Fruit fly (Drosophila melanogaster) whole organism, embryonic: ENCODE measurements around the gene BthD.

Experiments
- Atf-2 ChIP-seq: fragments of 200-800 bp; sonication (Bioruptor generic); optimal IDR thresholded peaks from 2 replicates; lab custom pipeline; 2016; ENCODE audit warnings: missing biosample characterization, missing genetic modification characterization
- B-H2 ChIP-seq: fragments of 200-800 bp; sonication (Bioruptor generic); optimal IDR thresholded peaks from 2 replicates; lab custom pipeline; 2018; ENCODE audit warnings: missing biosample characterization, mild to moderate bottlenecking, missing genetic modification characterization
- BEAF-32 ChIP-seq: fragments of 200-800 bp; sonication (Bioruptor generic); optimal IDR thresholded peaks from 3 replicates; lab custom pipeline; 2017; ENCODE audit warnings: missing biosample characterization, missing genetic modification characterization, mild to moderate bottlenecking, moderate library complexity, missing genetic modification reagents
- Blimp-1 ChIP-seq: fragments of 200-800 bp; sonication (Bioruptor generic); optimal IDR thresholded peaks from 3 replicates; lab custom pipeline; 2018; ENCODE audit warnings: missing biosample characterization, missing genetic modification characterization, mild to moderate bottlenecking, moderate library complexity, missing genetic modification reagents
- Bteb2 ChIP-seq: fragments of 200-800 bp; sonication (Bioruptor generic); optimal IDR thresholded peaks from 2 replicates; lab custom pipeline; 2016; ENCODE audit warnings: missing biosample characterization, missing genetic modification characterization
- CG10321 ChIP-seq: fragments of 200-800 bp; sonication (Bioruptor generic); IDR thresholded peaks from 2 replicates; pipeline ENCODE4 v1.3.6; 2022; ENCODE audit warnings: missing biosample characterization, missing genetic modification characterization
- CG10959 ChIP-seq: fragments of 200-800 bp; sonication (Bioruptor generic); IDR thresholded peaks from 2 replicates; pipeline ENCODE4 v1.3.6; 2022; ENCODE audit warnings: missing biosample characterization, missing genetic modification characterization
- CG11398 ChIP-seq: fragments of 200-800 bp; sonication (Bioruptor generic); optimal IDR thresholded peaks from 2 replicates; lab custom pipeline; 2016; ENCODE audit warnings: missing biosample characterization, missing genetic modification characterization
- CG12744 ChIP-seq: fragments of 200-800 bp; sonication (Bioruptor generic); optimal IDR thresholded peaks from 2 replicates; lab custom pipeline; 2016; ENCODE audit warnings: missing biosample characterization, missing genetic modification characterization
- CG16779 ChIP-seq: fragments of 200-800 bp; sonication (Bioruptor generic); IDR thresholded peaks from 2 replicates; pipeline ENCODE4 v1.3.6; 2022; ENCODE audit warnings: missing biosample characterization, missing genetic modification characterization
- CG16815 ChIP-seq: fragments of 200-800 bp; sonication (Bioruptor generic); optimal IDR thresholded peaks from 3 replicates; lab custom pipeline; 2017; ENCODE audit warnings: missing biosample characterization, mild to moderate bottlenecking, missing genetic modification characterization
- CG17328 ChIP-seq: fragments of 200-800 bp; sonication (Bioruptor generic); IDR thresholded peaks from 2 replicates; pipeline ENCODE4 v1.3.6; 2022; ENCODE audit warnings: missing biosample characterization, missing genetic modification characterization
- CG17361 ChIP-seq: fragments of 200-800 bp; sonication (Bioruptor generic); IDR thresholded peaks from 3 replicates; pipeline ENCODE4 v1.3.6; 2022; ENCODE audit warnings: missing biosample characterization, missing genetic modification characterization
- CG31388 ChIP-seq: fragments of 200-800 bp; sonication (Bioruptor generic); optimal IDR thresholded peaks from 2 replicates; lab custom pipeline; 2016; ENCODE audit warnings: missing biosample characterization, missing genetic modification characterization
- CG32767 ChIP-seq: fragments of 200-800 bp; sonication (Bioruptor generic); IDR thresholded peaks from 2 replicates; pipeline ENCODE4 v1.3.6; 2022; ENCODE audit warnings: missing biosample characterization, missing genetic modification characterization
- CG6683 ChIP-seq: fragments of 200-800 bp; sonication (Bioruptor generic); optimal IDR thresholded peaks from 2 replicates; lab custom pipeline; 2017; ENCODE audit warnings: missing biosample characterization, mild to moderate bottlenecking, missing genetic modification characterization, missing genetic modification reagents
- CG7271 ChIP-seq: fragments of 200-800 bp; sonication (Bioruptor generic); optimal IDR thresholded peaks from 2 replicates; lab custom pipeline; 2018; ENCODE audit warnings: missing biosample characterization, mild to moderate bottlenecking, missing genetic modification characterization, moderate library complexity
- CG8359 ChIP-seq: fragments of 200-800 bp; sonication (Bioruptor generic); optimal IDR thresholded peaks from 2 replicates; lab custom pipeline; 2017; ENCODE audit warnings: missing biosample characterization, mild to moderate bottlenecking, missing genetic modification characterization, borderline replicate concordance
- CG9437 ChIP-seq: fragments of 200-800 bp; sonication (Bioruptor generic); optimal IDR thresholded peaks from 2 replicates; lab custom pipeline; 2018; ENCODE audit warnings: missing biosample characterization, mild to moderate bottlenecking, missing genetic modification characterization
- CG9876 ChIP-seq: fragments of 200-800 bp; sonication (Bioruptor generic); optimal IDR thresholded peaks from 2 replicates; lab custom pipeline; 2016; ENCODE audit warnings: missing biosample characterization, missing genetic modification characterization
- Dbx ChIP-seq: fragments of 200-800 bp; sonication (Bioruptor generic); IDR thresholded peaks from 3 replicates; pipeline ENCODE4 v1.3.6; 2022; ENCODE audit warnings: missing biosample characterization, missing genetic modification characterization
- Dip2 ChIP-seq: fragments of 200-800 bp; sonication (Bioruptor generic); IDR thresholded peaks from 2 replicates; pipeline ENCODE4 v1.3.6; 2022; ENCODE audit warnings: missing biosample characterization, missing genetic modification characterization
- E2f1 ChIP-seq: fragments of 200-800 bp; sonication (Bioruptor generic); IDR thresholded peaks from 2 replicates; pipeline ENCODE4 v1.3.6; 2022; ENCODE audit warnings: missing biosample characterization, missing genetic modification characterization
- Ets65A ChIP-seq: fragments of 200-800 bp; sonication (Bioruptor generic); peaks from one replicate; lab custom pipeline; 2016; ENCODE audit warnings: missing biosample characterization, missing genetic modification characterization
- Gug ChIP-seq: fragments of 200-800 bp; sonication (Bioruptor generic); IDR thresholded peaks from 4 replicates; pipeline ENCODE4 v1.3.6; 2022; ENCODE audit warnings: missing biosample characterization, missing genetic modification characterization
- Hey ChIP-seq: fragments of 200-800 bp; sonication (Bioruptor generic); optimal IDR thresholded peaks from 3 replicates; lab custom pipeline; 2018; ENCODE audit warnings: missing biosample characterization, mild to moderate bottlenecking, missing genetic modification characterization
- HmgD ChIP-seq: fragments of 200-800 bp; sonication (Bioruptor generic); optimal IDR thresholded peaks from 3 replicates; lab custom pipeline; 2016; ENCODE audit warnings: missing biosample characterization, missing genetic modification characterization
- Hr78 ChIP-seq, 2 experiments: fragments of 200-800 bp in 1 of 2; fragments of >200 bp in 1 of 2; sonication (Bioruptor generic) in 1 of 2; optimal IDR thresholded peaks; 2 replicates each; lab custom pipeline; 2017 to 2019; ENCODE audit warnings: missing biosample characterization in 2 of 2, missing genetic modification characterization in 2 of 2, mild to moderate bottlenecking in 1 of 2, moderate library complexity in 1 of 2
- MTF-1 ChIP-seq: fragments of 200-800 bp; sonication (Bioruptor generic); optimal IDR thresholded peaks from 2 replicates; lab custom pipeline; 2018; ENCODE audit warnings: missing biosample characterization, mild to moderate bottlenecking, missing genetic modification characterization, borderline replicate concordance
- Mrtf ChIP-seq: fragments of 200-800 bp; sonication (Bioruptor generic); IDR thresholded peaks from 3 replicates; pipeline ENCODE4 v1.3.6; 2022; ENCODE audit warnings: missing biosample characterization, missing genetic modification characterization
- NC2β ChIP-seq: fragments of 200-800 bp; sonication (Bioruptor generic); optimal IDR thresholded peaks from 2 replicates; lab custom pipeline; 2016; ENCODE audit warnings: missing biosample characterization, missing genetic modification characterization
- NfI ChIP-seq: fragments of 200-800 bp; sonication (Bioruptor generic); optimal IDR thresholded peaks from 3 replicates; lab custom pipeline; 2018; ENCODE audit warnings: missing biosample characterization, mild to moderate bottlenecking, missing genetic modification characterization, moderate library complexity
- Pdp1 ChIP-seq, 2 experiments: fragments of 200-800 bp; sonication (Bioruptor generic); optimal IDR thresholded peaks; 3 replicates each; lab custom pipeline; 2016; ENCODE audit warnings: missing biosample characterization in 2 of 2, missing genetic modification characterization in 2 of 2, mild to moderate bottlenecking in 1 of 2, moderate library complexity in 1 of 2
- Ptx1 ChIP-seq: fragments of 200-800 bp; sonication (Bioruptor generic); IDR thresholded peaks from 2 replicates; pipeline ENCODE4 v1.3.6; 2022; ENCODE audit warnings: missing biosample characterization, missing genetic modification characterization
- ac ChIP-seq: fragments of 200-800 bp; sonication (Bioruptor generic); optimal IDR thresholded peaks from 3 replicates; lab custom pipeline; 2017; ENCODE audit warnings: missing biosample characterization, mild to moderate bottlenecking, missing genetic modification characterization
- al ChIP-seq: fragments of 200-800 bp; sonication (Bioruptor generic); IDR thresholded peaks from 2 replicates; pipeline ENCODE4 v1.3.6; 2022; ENCODE audit warnings: missing biosample characterization, missing genetic modification characterization
- az2 ChIP-seq: fragments of 200-800 bp; sonication (Bioruptor generic); optimal IDR thresholded peaks from 3 replicates; lab custom pipeline; 2016; ENCODE audit warnings: missing biosample characterization, missing genetic modification characterization
- bbx ChIP-seq: fragments of 200-800 bp; sonication (Bioruptor generic); IDR thresholded peaks from 2 replicates; pipeline ENCODE4 v1.3.6; 2022; ENCODE audit warnings: missing biosample characterization, missing genetic modification characterization; ENCODE audit not compliant: partially characterized antibody
- chinmo ChIP-seq: fragments of 200-800 bp; sonication (Bioruptor generic); IDR thresholded peaks from 4 replicates; pipeline ENCODE4 v1.3.6; 2022; ENCODE audit warnings: missing biosample characterization, missing genetic modification characterization; ENCODE audit not compliant: partially characterized antibody
- corto ChIP-seq: fragments of 200-800 bp; sonication (Bioruptor generic); optimal IDR thresholded peaks from 2 replicates; lab custom pipeline; 2016; ENCODE audit warnings: missing biosample characterization, mild to moderate bottlenecking, missing genetic modification characterization, moderate library complexity
- gt ChIP-seq: fragments of 200-800 bp; sonication (Bioruptor generic); IDR thresholded peaks from 2 replicates; pipeline ENCODE4 v1.3.6; 2022; ENCODE audit warnings: missing biosample characterization, missing genetic modification characterization
- ind ChIP-seq: fragments of 200-800 bp; sonication (Bioruptor generic); optimal IDR thresholded peaks from 3 replicates; lab custom pipeline; 2016; ENCODE audit warnings: missing biosample characterization, missing genetic modification characterization
- jumu ChIP-seq: fragments of 200-800 bp; sonication (Bioruptor generic); optimal IDR thresholded peaks from 3 replicates; lab custom pipeline; 2016; ENCODE audit warnings: missing biosample characterization, missing genetic modification characterization
- klu ChIP-seq: fragments of 200-800 bp; sonication (Bioruptor generic); IDR thresholded peaks from 2 replicates; pipeline ENCODE4 v1.3.6; 2022; ENCODE audit warnings: missing biosample characterization, missing genetic modification characterization
- nmo ChIP-seq: fragments of 200-800 bp; sonication (Bioruptor generic); optimal IDR thresholded peaks from 2 replicates; lab custom pipeline; 2018; ENCODE audit warnings: missing biosample characterization, mild to moderate bottlenecking, missing genetic modification characterization, moderate library complexity
- nom ChIP-seq: fragments of 200-800 bp; sonication (Bioruptor generic); optimal IDR thresholded peaks from 2 replicates; lab custom pipeline; 2017; ENCODE audit warnings: missing biosample characterization, missing genetic modification characterization, mild to moderate bottlenecking, moderate library complexity, missing genetic modification reagents
- ro ChIP-seq: fragments of 200-800 bp; sonication (Bioruptor generic); IDR thresholded peaks from 2 replicates; pipeline ENCODE4 v1.3.6; 2022; ENCODE audit warnings: missing biosample characterization, missing genetic modification characterization
- tgo ChIP-seq: fragments of 200-800 bp; sonication (Bioruptor generic); IDR thresholded peaks from 3 replicates; pipeline ENCODE4 v1.3.6; 2022; ENCODE audit warnings: missing biosample characterization, missing genetic modification characterization
- yki ChIP-seq: fragments of >200 bp; optimal IDR thresholded peaks from 3 replicates; lab custom pipeline; 2018

The BthD gene

DNA sequence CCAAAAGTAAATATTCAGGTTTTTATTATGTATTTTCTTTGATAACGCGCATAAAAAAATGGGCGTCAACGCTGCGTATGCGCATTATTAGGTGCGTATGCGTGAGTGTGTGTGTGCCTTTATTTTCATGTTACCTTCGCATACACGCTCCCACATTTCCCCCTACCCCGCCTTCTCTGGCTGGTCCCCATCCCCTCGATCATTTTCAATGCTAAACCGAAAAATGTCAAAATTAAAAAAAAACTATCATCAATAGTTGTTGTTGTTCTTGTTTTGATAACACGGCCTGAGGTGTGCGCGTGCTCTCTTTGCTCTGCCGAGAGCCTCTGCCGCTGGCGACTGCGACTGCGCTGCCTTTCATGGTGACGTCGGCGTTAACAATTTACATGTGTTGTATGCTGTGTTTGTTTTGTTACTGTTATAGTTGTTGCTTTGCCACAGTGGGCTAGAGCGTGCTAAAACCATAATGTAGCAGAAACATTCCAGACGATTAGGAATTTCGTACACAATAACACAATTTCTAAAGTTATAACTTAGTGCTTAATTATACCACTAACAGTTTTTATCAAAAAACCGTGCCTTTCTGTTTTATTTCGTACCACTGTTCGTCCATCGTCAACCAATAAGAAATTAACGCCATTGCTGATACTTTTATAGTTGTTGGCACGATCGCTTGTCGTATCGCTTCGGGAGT lies 28.2 kb downstream of the BthD start (continued):
- TF ChIP-seq MTF-1 (GFP tag; lab: Kevin White, UChicago) (peak; percentile 97), Bteb2 (GFP tag; lab: Kevin White, UChicago) (peak; percentile 98), Mrtf (peak; percentile 99), corto (GFP tag; lab: Kevin White, UChicago) (peak; percentile 70), HmgD (peak; percentile 98), CG31388 (peak; percentile 97), klu (peak; percentile 96), ro (peak; percentile 96), nmo (GFP tag; lab: Kevin White, UChicago) (peak; percentile 99), gt (GFP tag; lab: Robert Waterston, UW) (peak; percentile 96), ac (GFP tag; lab: Kevin White, UChicago) (peak; percentile 85), CG16779 (GFP tag; lab: Robert Waterston, UW) (peak; percentile 98), al (GFP tag; lab: Robert Waterston, UW) (peak; percentile 98), CG10321 (GFP tag; lab: Robert Waterston, UW) (peak; percentile 88), BEAF-32 (GFP tag; lab: Kevin White, UChicago) (peak; percentile 5), E2f1 (GFP tag; lab: Robert Waterston, UW) (peak; percentile 99), jumu (GFP tag; lab: Kevin White, UChicago) (peak; percentile 99), Pdp1 (GFP tag; optimal IDR thresholded peaks at IDR 0.05; lab: Kevin White, UChicago) (peak; percentile 98 to 99), CG6683 (GFP tag; lab: Kevin White, UChicago) (peak; percentile 97), Gug (GFP tag; lab: Robert Waterston, UW) (peak; percentile 98), CG10959 (GFP tag; lab: Robert Waterston, UW) (peak; percentile 97), ind (peak; percentile 99), Atf-2 (GFP tag; lab: Kevin White, UChicago) (peak; percentile 99), Blimp-1 (GFP tag; lab: Kevin White, UChicago) (peak; percentile 98), NfI (peak; percentile 99), tgo (GFP tag; lab: Robert Waterston, UW) (peak; percentile 99), Dip2 (GFP tag; lab: Robert Waterston, UW) (peak; percentile 74; the same call in 1 of the 2 replicates), CG9876 (GFP tag; lab: Kevin White, UChicago) (peak; percentile 97), Ptx1 (GFP tag; lab: Robert Waterston, UW) (peak; percentile 99), CG11398 (GFP tag; lab: Kevin White, UChicago) (peak; percentile 98), chinmo (GFP tag; lab: Robert Waterston, UW) (peak; percentile 83; the same call in 1 of the 4 replicates), yki (lab: Kevin White, UChicago) (no peak), Hey (tag; lab: Kevin White, UChicago) (peak; percentile 89), B-H2 (peak; percentile 93), CG17328 (GFP tag; lab: Robert Waterston, UW) (peak; percentile 99), CG9437 (GFP tag; lab: Kevin White, UChicago) (peak; percentile 93), CG32767 (GFP tag; lab: Robert Waterston, UW) (peak; percentile 98), nom (peak; percentile 95), NC2β (peak; percentile 98), Ets65A (GFP tag; lab: Kevin White, UChicago) (peak; percentile 100), az2 (peak; percentile 99), CG8359 (GFP tag; lab: Kevin White, UChicago) (peak; percentile 93), CG16815 (GFP tag; lab: Kevin White, UChicago) (peak; percentile 94), CG7271 (tag; lab: Kevin White, UChicago) (peak; percentile 94), bbx (peak; percentile 46; the same call in 1 of the 2 replicates), Dbx (GFP tag; lab: Robert Waterston, UW) (peak; percentile 98), CG12744 (GFP tag; lab: Kevin White, UChicago) (peak; percentile 98), Hr78 (GFP tag; optimal IDR thresholded peaks at IDR 0.05; lab: Kevin White, UChicago) (peak in 1 of 2 experiments; percentile 91), CG17361 (peak; percentile 92)
